Fruit fly (Drosophila melanogaster): ENCODE results near the gene RpLP0.

Gene RpLP0

dm6 chr3L:22075706-22076398, at the start of gene RpLP0, which contains the start of gene CG7130 (continued):
- TF ChIP-seq nmo (GFP tag; optimal IDR thresholded peaks at IDR 0.05) (peak; percentile 89), CG30403 (GFP tag; optimal IDR thresholded peaks at IDR 0.05) (peak; percentile 83), kni (GFP tag; optimal IDR thresholded peaks at IDR 0.05) (peak; percentile 93), BEAF-32 (GFP tag; optimal IDR thresholded peaks at IDR 0.05) (peak; percentile 75), emc (GFP tag; optimal IDR thresholded peaks at IDR 0.05) (peak; percentile 90), CG11560 (tag; IDR thresholded peaks at IDR 0.05) (peak; percentile 72; the same call in 1 of the 3 replicates), CG14860 (GFP tag; IDR thresholded peaks at IDR 0.05; ENCODE audit: partially characterized antibody) (0 out of 3 replicates have a peak, but pooled peaks have one; percentile 18), CG12219 (GFP tag; optimal IDR thresholded peaks at IDR 0.05) (peak; percentile 90), bigmax (GFP tag; optimal IDR thresholded peaks at IDR 0.05) (peak; percentile 81), GATAe (GFP tag; conservative IDR thresholded peaks at IDR 0.05) (no peak), Awh (GFP tag; IDR thresholded peaks at IDR 0.05) (peak; percentile 89), CG13624 (GFP tag; optimal IDR thresholded peaks at IDR 0.05) (peak; percentile 95), salm (tag; optimal IDR thresholded peaks at IDR 0.05) (peak; percentile 83), CG12942 (GFP tag; optimal IDR thresholded peaks at IDR 0.05) (peak; percentile 78), da (GFP tag; optimal IDR thresholded peaks at IDR 0.05) (peak; percentile 91), ara (GFP tag; IDR thresholded peaks at IDR 0.05) (peak; percentile 76), CG1603 (tag; optimal IDR thresholded peaks at IDR 0.05) (peak; percentile 93), Abd-B (GFP tag; optimal IDR thresholded peaks at IDR 0.05) (peak; percentile 46), Sry-β (GFP tag; optimal IDR thresholded peaks at IDR 0.05) (peak; percentile 63), CG4282 (GFP tag; optimal IDR thresholded peaks at IDR 0.05) (peak; percentile 62), Lim3 (GFP tag; IDR thresholded peaks at IDR 0.05) (0 out of 2 replicates have a peak, but pooled peaks have one; percentile 15), MESR4 (GFP tag; optimal IDR thresholded peaks at IDR 0.05) (peak; percentile 99), CG3995 (GFP tag; optimal IDR thresholded peaks at IDR 0.05) (peak; percentile 81), esg (GFP tag; conservative IDR thresholded peaks at IDR 0.05) (peak; percentile 50), wor (GFP tag; IDR thresholded peaks at IDR 0.05) (peak; percentile 52), kay (GFP tag; optimal IDR thresholded peaks at IDR 0.05) (peak; percentile 15), CG7839 (tag; optimal IDR thresholded peaks at IDR 0.05) (peak; percentile 86), CkIIα-i1 (GFP tag; IDR thresholded peaks at IDR 0.05) (no peak), pzg (GFP tag; optimal IDR thresholded peaks at IDR 0.05) (peak; percentile 93), Nf-YA (GFP tag; IDR thresholded peaks at IDR 0.05) (peak; percentile 77), Camta (GFP tag; optimal IDR thresholded peaks at IDR 0.05) (peak; percentile 91), tup (GFP tag; optimal IDR thresholded peaks at IDR 0.05) (peak; percentile 71), CTCF (GFP tag; optimal IDR thresholded peaks at IDR 0.05) (peak; percentile 68), CG4360 (GFP tag; IDR thresholded peaks at IDR 0.05) (peak; percentile 41; the same call in 1 of the 2 replicates), mld (GFP tag; IDR thresholded peaks at IDR 0.05; ENCODE audit: partially characterized antibody) (no peak), Ets65A (GFP tag) (peak; percentile 99), Dref (GFP tag; IDR thresholded peaks at IDR 0.05) (peak; percentile 64), disco-r (GFP tag; optimal IDR thresholded peaks at IDR 0.05) (peak; percentile 93), Oli (tag; optimal IDR thresholded peaks at IDR 0.05) (peak; percentile 81), CrebB (tag; optimal IDR thresholded peaks at IDR 0.05) (peak; percentile 93), az2 (GFP tag; optimal IDR thresholded peaks at IDR 0.05) (peak; percentile 82), twi (tag; optimal IDR thresholded peaks at IDR 0.05) (peak; percentile 81), CG11085 (GFP tag; IDR thresholded peaks at IDR 0.05) (peak; percentile 85), lov (optimal IDR thresholded peaks at IDR 0.05) (no peak), lov (GFP tag; IDR thresholded peaks at IDR 0.05) (peak; percentile 94), Ssrp (tag; optimal IDR thresholded peaks at IDR 0.05) (peak; percentile 54), phol (tag; optimal IDR thresholded peaks at IDR 0.05) (peak; percentile 91), Dip3 (GFP tag; optimal IDR thresholded peaks at IDR 0.05) (peak; percentile 87), CG5953 (GFP tag; IDR thresholded peaks at IDR 0.05) (peak; percentile 85), CG13296 (GFP tag; optimal IDR thresholded peaks at IDR 0.05) (peak; percentile 95)
